Fruit fly (Drosophila melanogaster) whole organism, pupa: ENCODE data around the gene Gr93a.

Source experiments
- CG10348 ChIP-seq: fragments of 200-800 bp; sonication (Bioruptor generic); IDR thresholded peaks from 2 replicates; pipeline ENCODE4 v1.3.6; 2022; ENCODE audit warnings: missing biosample characterization, missing genetic modification characterization
- CG12605 ChIP-seq: fragments of 200-800 bp; sonication (Bioruptor generic); IDR thresholded peaks from 2 replicates; pipeline ENCODE4 v1.3.6; 2022; ENCODE audit warnings: missing biosample characterization, missing genetic modification characterization
- CG13204 ChIP-seq: fragments of 200-800 bp; sonication (Bioruptor generic); optimal IDR thresholded peaks from 2 replicates; lab custom pipeline; 2018; ENCODE audit warnings: missing biosample characterization, mild to moderate bottlenecking, missing genetic modification characterization, moderate library complexity
- CG14655 ChIP-seq: fragments of 200-800 bp; sonication (Bioruptor generic); optimal IDR thresholded peaks from 3 replicates; lab custom pipeline; 2017; ENCODE audit warnings: mild to moderate bottlenecking, missing biosample characterization, missing genetic modification reagents, missing genetic modification characterization
- CG17806 ChIP-seq: fragments of 200-800 bp; sonication (Bioruptor generic); optimal IDR thresholded peaks from 2 replicates; lab custom pipeline; 2018; ENCODE audit warnings: missing biosample characterization, mild to moderate bottlenecking, missing genetic modification characterization, moderate library complexity
- CG34367 ChIP-seq: fragments of 200-800 bp; sonication (Bioruptor generic); optimal IDR thresholded peaks from 2 replicates; lab custom pipeline; 2018; ENCODE audit warnings: missing biosample characterization, mild to moderate bottlenecking, missing genetic modification characterization
- CG4496 ChIP-seq: fragments of 200-800 bp; sonication (Bioruptor generic); IDR thresholded peaks from 3 replicates; pipeline ENCODE4 v1.3.6; 2022; ENCODE audit warnings: missing biosample characterization, missing genetic modification characterization
- CG8159 ChIP-seq: fragments of 200-800 bp; sonication (Bioruptor generic); optimal IDR thresholded peaks from 3 replicates; lab custom pipeline; 2018; ENCODE audit warnings: missing biosample characterization, mild to moderate bottlenecking, missing genetic modification characterization, moderate library complexity
- CG8301 ChIP-seq: fragments of 200-800 bp; sonication (Bioruptor generic); optimal IDR thresholded peaks from 2 replicates; lab custom pipeline; 2018; ENCODE audit warnings: missing biosample characterization, mild to moderate bottlenecking, missing genetic modification characterization
- CG9948 ChIP-seq: fragments of 200-800 bp; sonication (Bioruptor generic); optimal IDR thresholded peaks from 2 replicates; lab custom pipeline; 2018; ENCODE audit warnings: missing biosample characterization, mild to moderate bottlenecking, missing genetic modification characterization, moderate library complexity
- EcR ChIP-seq: fragments of 200-800 bp; sonication (Bioruptor generic); optimal IDR thresholded peaks from 3 replicates; lab custom pipeline; 2019; ENCODE audit warnings: missing biosample characterization, missing genetic modification characterization, mild to moderate bottlenecking, moderate library complexity, missing genetic modification reagents
- Pif1B ChIP-seq: fragments of 200-800 bp; sonication (Bioruptor generic); optimal IDR thresholded peaks from 3 replicates; lab custom pipeline; 2016; ENCODE audit warnings: missing biosample characterization, missing genetic modification characterization
- gl ChIP-seq: fragments of 200-800 bp; sonication (Bioruptor generic); optimal IDR thresholded peaks from 2 replicates; lab custom pipeline; 2018; ENCODE audit warnings: missing biosample characterization, mild to moderate bottlenecking, missing genetic modification characterization

DNA sequence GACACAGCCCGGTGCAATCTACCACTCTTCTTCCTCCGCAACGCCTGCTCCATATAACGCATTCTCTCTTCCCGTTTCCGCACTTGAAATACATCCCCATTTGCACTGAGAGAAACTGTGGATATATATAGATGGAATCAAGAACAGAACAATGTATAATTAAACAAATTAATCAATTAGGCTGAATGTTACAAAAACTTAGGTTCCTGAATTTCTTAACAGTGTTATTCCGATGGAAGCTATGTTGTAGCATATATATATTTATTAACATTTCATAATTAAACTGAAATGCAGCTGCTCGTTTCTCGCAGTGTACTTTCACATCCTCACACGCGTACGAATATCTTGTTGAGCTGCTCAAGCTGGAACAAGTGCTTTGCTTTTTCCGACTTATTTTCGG, 27.2 kb downstream of the Gr93a start:
- TF ChIP-seq CG8301 (tag; lab: Kevin White, UChicago), result peak; percentile 80
- TF ChIP-seq CG17806 (tag; lab: Kevin White, UChicago), result peak; percentile 66
- peak; percentile 28 for TF ChIP-seq gl (tag; lab: Kevin White, UChicago)
- peak; percentile 83 for TF ChIP-seq Pif1B
- TF ChIP-seq CG10348, result no peak
- 0 out of 2 replicates have a peak, but pooled peaks have one; percentile 58 for TF ChIP-seq CG12605 (GFP tag; lab: Robert Waterston, UW)
- peak; percentile 74 for TF ChIP-seq CG9948
- peak; percentile 61 for TF ChIP-seq CG13204
- peak; percentile 70 for TF ChIP-seq CG34367 (tag; lab: Kevin White, UChicago)
- peak; percentile 85 for TF ChIP-seq CG8159
- TF ChIP-seq CG14655 (GFP tag; lab: Kevin White, UChicago), result peak; percentile 72
- peak; percentile 0 for TF ChIP-seq EcR (GFP tag; lab: Kevin White, UChicago)
- peak; percentile 82 for TF ChIP-seq CG4496 (GFP tag; lab: Robert Waterston, UW)
